Fruit fly (Drosophila melanogaster): ENCODE results near the gene CG18302.
A peak's percentile ranks its signal among the peaks of the same experiment; 100 is the strongest.

The CG18302 gene

DNA sequence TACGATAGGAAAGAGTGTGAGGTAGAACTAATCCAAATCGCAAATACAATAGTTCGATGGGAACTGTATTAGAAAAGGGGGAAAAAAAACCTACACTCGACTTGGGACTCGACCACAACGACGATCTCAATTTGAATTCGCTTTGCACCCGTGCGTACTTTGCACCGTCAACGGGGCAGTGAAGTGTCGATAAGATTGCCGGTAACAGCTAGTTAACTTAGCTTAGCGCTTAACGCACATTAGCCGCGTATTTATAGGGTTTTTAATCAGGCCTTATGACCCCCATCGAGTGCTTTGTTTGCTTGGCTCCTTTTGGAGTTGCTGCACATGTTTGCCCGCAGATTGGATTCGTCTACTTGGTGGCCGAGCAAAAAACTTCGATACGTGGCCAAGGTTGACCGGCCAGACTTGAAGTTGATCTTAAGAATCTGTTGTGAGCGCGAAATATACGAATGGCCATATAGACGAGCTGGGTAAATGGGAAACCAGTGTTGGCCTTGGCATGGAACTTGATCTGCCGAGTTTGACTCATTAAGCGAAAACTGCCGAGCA lies 19.5 kb upstream of the CG18302 start (continued):
- TF ChIP-seq dac (GFP tag; optimal IDR thresholded peaks at IDR 0.05) (no peak), Eip93F (GFP tag; optimal IDR thresholded peaks at IDR 0.05) (no peak), esn (GFP tag; optimal IDR thresholded peaks at IDR 0.05) (no peak), lz (GFP tag; optimal IDR thresholded peaks at IDR 0.05) (no peak), Sox15 (GFP tag; optimal IDR thresholded peaks at IDR 0.05) (no peak), Ets96B (tag; optimal IDR thresholded peaks at IDR 0.05) (no peak), Hr39 (GFP tag; optimal IDR thresholded peaks at IDR 0.05) (no peak), fd85E (GFP tag; optimal IDR thresholded peaks at IDR 0.05) (no peak), CG1621 (tag; optimal IDR thresholded peaks at IDR 0.05) (no peak), fkh (GFP tag; optimal IDR thresholded peaks at IDR 0.05) (no peak), ss (GFP tag; optimal IDR thresholded peaks at IDR 0.05) (peak; percentile 1 to 32), dsx (GFP tag; optimal IDR thresholded peaks at IDR 0.05; ENCODE audit: poor library complexity, severe bottlenecking) (no peak), CG15336 (GFP tag; IDR thresholded peaks at IDR 0.05) (0 out of 2 replicates have a peak, but pooled peaks have one; percentile 14), eg (GFP tag; IDR thresholded peaks at IDR 0.05) (0 out of 3 replicates have a peak, but pooled peaks have one; percentile 20), CG34406 (GFP tag; optimal IDR thresholded peaks at IDR 0.05) (no peak), CG11762 (GFP tag; optimal IDR thresholded peaks at IDR 0.05; ENCODE audit: insufficient read depth) (no peak), CG32006 (GFP tag; optimal IDR thresholded peaks at IDR 0.05) (no peak), Sox14 (GFP tag; optimal IDR thresholded peaks at IDR 0.05) (no peak), CG8119 (GFP tag; IDR thresholded peaks at IDR 0.05) (0 out of 3 replicates have a peak, but pooled peaks have one; percentile 21), topi (GFP tag; optimal IDR thresholded peaks at IDR 0.05) (no peak), CG3919 (GFP tag; optimal IDR thresholded peaks at IDR 0.05) (no peak), CG10631 (GFP tag; optimal IDR thresholded peaks at IDR 0.05) (no peak), CG3032 (tag; optimal IDR thresholded peaks at IDR 0.05) (no peak), CG6854 (GFP tag; optimal IDR thresholded peaks at IDR 0.05) (no peak), fd59A (GFP tag; optimal IDR thresholded peaks at IDR 0.05) (no peak), achi (GFP tag; optimal IDR thresholded peaks at IDR 0.05) (no peak), CG11294 (GFP tag; IDR thresholded peaks at IDR 0.05) (no peak), CG31627 (GFP tag; optimal IDR thresholded peaks at IDR 0.05) (no peak), CG6163 (GFP tag; IDR thresholded peaks at IDR 0.05) (no peak), Lpt (GFP tag; optimal IDR thresholded peaks at IDR 0.05) (no peak), net (GFP tag; optimal IDR thresholded peaks at IDR 0.05) (peak; percentile 28), CG6808 (GFP tag; optimal IDR thresholded peaks at IDR 0.05) (peak; percentile 29), CG6792 (GFP tag; optimal IDR thresholded peaks at IDR 0.05) (no peak), CG6276 (GFP tag; optimal IDR thresholded peaks at IDR 0.05) (peak; percentile 49), vri (GFP tag; optimal IDR thresholded peaks at IDR 0.05) (no peak)

DNA sequence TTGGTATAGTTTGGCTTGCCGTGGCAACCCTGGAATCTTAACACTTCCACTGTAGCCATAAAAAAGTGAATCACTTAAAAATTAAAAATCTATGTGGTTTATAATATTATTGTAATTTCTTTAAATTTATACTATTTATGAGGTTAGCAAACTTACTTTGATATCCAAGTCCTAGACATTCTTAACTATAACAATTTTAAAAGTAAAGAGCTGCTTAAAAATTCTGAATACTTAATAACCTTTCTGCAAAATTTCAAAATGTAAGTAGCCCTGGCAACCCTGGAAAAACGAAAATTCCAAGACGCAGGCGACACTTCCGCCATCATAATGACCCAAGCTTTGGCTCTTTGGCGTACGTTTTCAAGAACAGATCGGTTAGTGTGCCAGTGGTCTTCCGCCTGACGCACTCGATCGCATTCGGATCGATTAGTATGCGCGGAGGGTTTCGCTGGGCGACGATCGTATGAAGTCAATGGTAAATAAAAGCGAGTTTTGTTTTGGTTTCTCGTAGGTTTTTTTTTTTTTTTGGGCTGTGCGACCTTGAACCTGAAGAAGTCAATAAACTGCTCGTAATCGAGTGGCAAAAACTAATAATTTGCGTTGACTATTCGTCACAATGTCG lies 18.5 kb upstream of the CG18302 start:
- TF ChIP-seq fd59A (GFP tag; optimal IDR thresholded peaks at IDR 0.05) (no peak), spab (GFP tag; optimal IDR thresholded peaks at IDR 0.05) (no peak), CG3032 (tag; optimal IDR thresholded peaks at IDR 0.05) (no peak)

DNA sequence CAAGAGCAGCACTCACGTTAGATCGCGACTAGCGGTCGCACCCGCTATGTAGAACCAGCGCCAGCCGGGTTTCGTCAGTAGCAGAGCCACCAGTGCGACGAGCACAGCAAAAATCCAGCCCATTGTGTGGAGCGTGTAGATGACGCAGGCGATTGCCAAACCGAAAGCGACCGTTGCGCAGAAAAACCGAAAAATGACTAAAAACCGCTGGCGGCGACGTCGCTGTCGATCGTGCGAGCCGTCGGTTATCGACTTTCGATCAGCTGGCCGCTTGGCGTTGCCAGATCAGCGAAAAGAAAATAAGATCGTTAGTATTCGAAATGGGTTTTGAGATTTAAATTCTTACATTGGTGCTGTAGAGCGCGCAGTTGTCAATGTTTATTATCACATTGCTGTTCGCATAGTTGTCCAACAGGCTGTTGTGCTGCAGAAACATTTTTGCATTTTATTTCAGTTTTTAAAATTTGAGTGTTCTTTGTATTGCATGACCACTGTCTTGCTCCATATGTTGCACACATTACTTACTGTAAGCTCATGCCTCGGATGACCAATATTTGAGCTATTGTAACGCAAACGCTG lies 17.6 kb upstream of the CG18302 start:
- TF ChIP-seq Sox102F (GFP tag; optimal IDR thresholded peaks at IDR 0.05), result no peak
- TF ChIP-seq CG7368 (GFP tag; optimal IDR thresholded peaks at IDR 0.05), result peak; percentile 61
- peak; percentile 29 for TF ChIP-seq CG6808 (GFP tag; optimal IDR thresholded peaks at IDR 0.05)
- peak; percentile 20 for TF ChIP-seq CG16779 (tag; optimal IDR thresholded peaks at IDR 0.05)
- TF ChIP-seq CG6792 (GFP tag; optimal IDR thresholded peaks at IDR 0.05), result no peak
- peak; percentile 17 for TF ChIP-seq CG8319 (GFP tag; optimal IDR thresholded peaks at IDR 0.05)
- peak; percentile 42 for TF ChIP-seq OdsH (GFP tag; optimal IDR thresholded peaks at IDR 0.05)
- no peak for TF ChIP-seq CG4318 (GFP tag; optimal IDR thresholded peaks at IDR 0.05)
- peak; percentile 72 for TF ChIP-seq CG6276 (GFP tag; optimal IDR thresholded peaks at IDR 0.05)
- no peak; the same call in 2 of the 3 replicates for TF ChIP-seq CG8119 (GFP tag; IDR thresholded peaks at IDR 0.05)
- TF ChIP-seq Ets21C (GFP tag; optimal IDR thresholded peaks at IDR 0.05), result no peak
- peak; percentile 16 for TF ChIP-seq CG10669 (GFP tag; optimal IDR thresholded peaks at IDR 0.05)
- TF ChIP-seq svp (GFP tag), result peak; percentile 79
- TF ChIP-seq eg (GFP tag; IDR thresholded peaks at IDR 0.05), result peak; percentile 71; the same call in 2 of the 3 replicates
- peak; percentile 21 for TF ChIP-seq CG32006 (GFP tag; optimal IDR thresholded peaks at IDR 0.05)
- TF ChIP-seq Blimp-1 (GFP tag; optimal IDR thresholded peaks at IDR 0.05), result no peak
- TF ChIP-seq ss (GFP tag; optimal IDR thresholded peaks at IDR 0.05), result peak; percentile 43 to 51
- TF ChIP-seq Eip75B (GFP tag; optimal IDR thresholded peaks at IDR 0.05), result peak; percentile 37
- TF ChIP-seq CG34406 (GFP tag; optimal IDR thresholded peaks at IDR 0.05), result peak; percentile 18
